Fruit fly (Drosophila melanogaster) whole organism, embryonic: ENCODE data around the gene caps.

Experiments used
- BtbVII ChIP-seq: fragments of 200-800 bp; sonication (Bioruptor generic); optimal IDR thresholded peaks from 3 replicates; lab custom pipeline; 2017; ENCODE audit warnings: missing biosample characterization, mild to moderate bottlenecking, missing genetic modification characterization
- CG10431 ChIP-seq: fragments of 200-800 bp; sonication (Bioruptor generic); optimal IDR thresholded peaks from 3 replicates; lab custom pipeline; 2018; ENCODE audit warnings: missing biosample characterization, mild to moderate bottlenecking, missing genetic modification characterization
- CG11085 ChIP-seq: fragments of 200-800 bp; sonication (Bioruptor generic); IDR thresholded peaks from 2 replicates; pipeline ENCODE4 v1.3.6; 2022; ENCODE audit warnings: missing biosample characterization, missing genetic modification characterization
- CG11093 ChIP-seq: fragments of 200-800 bp; sonication (Bioruptor generic); IDR thresholded peaks from 3 replicates; pipeline ENCODE4 v1.3.6; 2022; ENCODE audit warnings: missing biosample characterization, missing genetic modification characterization
- CG11723 ChIP-seq: fragments of 200-800 bp; sonication (Bioruptor generic); optimal IDR thresholded peaks from 2 replicates; lab custom pipeline; 2017; ENCODE audit warnings: missing biosample characterization, mild to moderate bottlenecking, missing genetic modification characterization
- CG12071 ChIP-seq: fragments of 200-800 bp; sonication (Bioruptor generic); optimal IDR thresholded peaks from 3 replicates; lab custom pipeline; 2018; ENCODE audit warnings: missing biosample characterization, mild to moderate bottlenecking, missing genetic modification characterization
- CG12155 ChIP-seq: fragments of 200-800 bp; sonication (Bioruptor generic); optimal IDR thresholded peaks from 3 replicates; lab custom pipeline; 2016; ENCODE audit warnings: missing biosample characterization, missing genetic modification characterization
- CG16779 ChIP-seq: fragments of 200-800 bp; sonication (Bioruptor generic); IDR thresholded peaks from 2 replicates; pipeline ENCODE4 v1.3.6; 2022; ENCODE audit warnings: missing biosample characterization, missing genetic modification characterization
- CG17568 ChIP-seq: fragments of 200-800 bp; sonication (Bioruptor generic); optimal IDR thresholded peaks from 2 replicates; lab custom pipeline; 2018; ENCODE audit warnings: missing biosample characterization, mild to moderate bottlenecking, missing genetic modification characterization, moderate library complexity
- CG17612 ChIP-seq: fragments of 200-800 bp; sonication (Bioruptor generic); IDR thresholded peaks from 2 replicates; pipeline ENCODE4 v1.3.6; 2022; ENCODE audit warnings: missing biosample characterization, missing genetic modification characterization
- CG17802 ChIP-seq: fragments of 200-800 bp; sonication (Bioruptor generic); optimal IDR thresholded peaks from 2 replicates; lab custom pipeline; 2018; ENCODE audit warnings: missing biosample characterization, mild to moderate bottlenecking, missing genetic modification characterization, moderate library complexity
- CG1792 ChIP-seq: fragments of 200-800 bp; sonication (Bioruptor generic); optimal IDR thresholded peaks from 2 replicates; lab custom pipeline; 2016; ENCODE audit warnings: missing biosample characterization, missing genetic modification characterization
- CG2120 ChIP-seq: fragments of 200-800 bp; sonication (Bioruptor generic); optimal IDR thresholded peaks from 3 replicates; lab custom pipeline; 2016; ENCODE audit warnings: missing biosample characterization, missing genetic modification characterization
- CG3281 ChIP-seq: fragments of 200-800 bp; sonication (Bioruptor generic); optimal IDR thresholded peaks from 3 replicates; lab custom pipeline; 2017; ENCODE audit warnings: missing biosample characterization, mild to moderate bottlenecking, missing genetic modification characterization
- CG4328 ChIP-seq: fragments of 200-800 bp; sonication (Bioruptor generic); optimal IDR thresholded peaks from 3 replicates; lab custom pipeline; 2017; ENCODE audit warnings: missing biosample characterization, missing genetic modification reagents, missing genetic modification characterization
- CG6765 ChIP-seq: fragments of 200-800 bp; sonication (Bioruptor generic); optimal IDR thresholded peaks from 3 replicates; lab custom pipeline; 2017; ENCODE audit warnings: missing biosample characterization, mild to moderate bottlenecking, missing genetic modification characterization
- CG8359 ChIP-seq: fragments of 200-800 bp; sonication (Bioruptor generic); optimal IDR thresholded peaks from 2 replicates; lab custom pipeline; 2017; ENCODE audit warnings: missing biosample characterization, mild to moderate bottlenecking, missing genetic modification characterization, borderline replicate concordance
- CG9727 ChIP-seq: fragments of 200-800 bp; sonication (Bioruptor generic); optimal IDR thresholded peaks from 3 replicates; lab custom pipeline; 2017; ENCODE audit warnings: missing biosample characterization, mild to moderate bottlenecking, missing genetic modification characterization
- CrebB ChIP-seq: fragments of 200-800 bp; sonication (Bioruptor generic); optimal IDR thresholded peaks from 3 replicates; lab custom pipeline; 2018; ENCODE audit warnings: missing biosample characterization, mild to moderate bottlenecking, missing genetic modification characterization
- Dip3 ChIP-seq: fragments of 200-800 bp; sonication (Bioruptor generic); optimal IDR thresholded peaks from 3 replicates; lab custom pipeline; 2016; ENCODE audit warnings: missing biosample characterization, missing genetic modification characterization
- Ets65A ChIP-seq: fragments of 200-800 bp; sonication (Bioruptor generic); peaks from one replicate; lab custom pipeline; 2016; ENCODE audit warnings: missing biosample characterization, missing genetic modification characterization
- Fer3 ChIP-seq: fragments of 200-800 bp; sonication (Bioruptor generic); optimal IDR thresholded peaks from 2 replicates; lab custom pipeline; 2018; ENCODE audit warnings: missing biosample characterization, mild to moderate bottlenecking, missing genetic modification characterization, moderate library complexity
- HLHmδ ChIP-seq: fragments of 200-800 bp; sonication (Bioruptor generic); optimal IDR thresholded peaks from 2 replicates; lab custom pipeline; 2018; ENCODE audit warnings: missing biosample characterization, mild to moderate bottlenecking, missing genetic modification characterization, moderate library complexity
- Hmr ChIP-seq: fragments of 200-800 bp; sonication (Bioruptor generic); optimal IDR thresholded peaks from 3 replicates; lab custom pipeline; 2017; ENCODE audit warnings: mild to moderate bottlenecking, missing biosample characterization, missing genetic modification reagents, missing genetic modification characterization
- MBD-R2 ChIP-seq: fragments of 200-800 bp; sonication (Bioruptor generic); IDR thresholded peaks from 2 replicates; pipeline ENCODE4 v1.3.6; 2022; ENCODE audit warnings: missing biosample characterization, missing genetic modification characterization
- MTF-1 ChIP-seq: fragments of 200-800 bp; sonication (Bioruptor generic); optimal IDR thresholded peaks from 2 replicates; lab custom pipeline; 2018; ENCODE audit warnings: missing biosample characterization, mild to moderate bottlenecking, missing genetic modification characterization, borderline replicate concordance
- Rfx ChIP-seq: fragments of 200-800 bp; sonication (Bioruptor generic); IDR thresholded peaks from 2 replicates; pipeline ENCODE4 v1.3.6; 2022; ENCODE audit warnings: missing biosample characterization, missing genetic modification characterization
- Sin3A ChIP-seq: fragments of >200 bp; optimal IDR thresholded peaks from 2 replicates; lab custom pipeline; 2018
- Sox102F ChIP-seq: fragments of 200-800 bp; sonication (Bioruptor generic); optimal IDR thresholded peaks from 2 replicates; lab custom pipeline; 2018; ENCODE audit warnings: missing biosample characterization, mild to moderate bottlenecking, missing genetic modification characterization, moderate library complexity
- Vsx1 ChIP-seq: fragments of 200-800 bp; sonication (Bioruptor generic); optimal IDR thresholded peaks from 2 replicates; lab custom pipeline; 2017; ENCODE audit warnings: missing biosample characterization, mild to moderate bottlenecking, missing genetic modification characterization, missing genetic modification reagents
- ase ChIP-seq: fragments of 200-800 bp; sonication (Bioruptor generic); IDR thresholded peaks from 3 replicates; pipeline ENCODE4 v1.3.6; 2022; ENCODE audit warnings: missing biosample characterization, missing genetic modification characterization
- bab2 ChIP-seq: fragments of 200-800 bp; sonication (Bioruptor generic); optimal IDR thresholded peaks from 2 replicates; lab custom pipeline; 2016; ENCODE audit warnings: missing biosample characterization, missing genetic modification characterization
- bcd ChIP-seq: fragments of 200-800 bp; sonication (Bioruptor generic); optimal IDR thresholded peaks from 2 replicates; lab custom pipeline; 2017; ENCODE audit warnings: missing biosample characterization, mild to moderate bottlenecking, missing genetic modification characterization
- bigmax ChIP-seq: fragments of 200-800 bp; sonication (Bioruptor generic); optimal IDR thresholded peaks from 2 replicates; lab custom pipeline; 2018; ENCODE audit warnings: missing biosample characterization, mild to moderate bottlenecking, missing genetic modification characterization
- caup ChIP-seq: fragments of 200-800 bp; sonication (Bioruptor generic); optimal IDR thresholded peaks from 3 replicates; lab custom pipeline; 2017; ENCODE audit warnings: missing biosample characterization, mild to moderate bottlenecking, missing genetic modification characterization, moderate library complexity; ENCODE audit not compliant: severe bottlenecking
- chinmo ChIP-seq: fragments of 200-800 bp; sonication (Bioruptor generic); IDR thresholded peaks from 4 replicates; pipeline ENCODE4 v1.3.6; 2022; ENCODE audit warnings: missing biosample characterization, missing genetic modification characterization; ENCODE audit not compliant: partially characterized antibody
- crol ChIP-seq: fragments of 200-800 bp; sonication (Bioruptor generic); IDR thresholded peaks from 2 replicates; pipeline ENCODE4 v1.3.6; 2022; ENCODE audit warnings: missing biosample characterization, missing genetic modification characterization
- ewg ChIP-seq: fragments of 200-800 bp; sonication (Bioruptor generic); optimal IDR thresholded peaks from 3 replicates; lab custom pipeline; 2017; ENCODE audit warnings: mild to moderate bottlenecking, missing biosample characterization, missing genetic modification reagents, missing genetic modification characterization
- fd3F ChIP-seq: fragments of 200-800 bp; sonication (Bioruptor generic); optimal IDR thresholded peaks from 2 replicates; lab custom pipeline; 2018; ENCODE audit warnings: missing biosample characterization, mild to moderate bottlenecking, missing genetic modification characterization, moderate library complexity
- fd64A ChIP-seq: fragments of 200-800 bp; sonication (Bioruptor generic); optimal IDR thresholded peaks from 3 replicates; lab custom pipeline; 2018; ENCODE audit warnings: missing biosample characterization, mild to moderate bottlenecking, missing genetic modification characterization
- her ChIP-seq: fragments of 200-800 bp; sonication (Bioruptor generic); optimal IDR thresholded peaks from 2 replicates; lab custom pipeline; 2016; ENCODE audit warnings: missing biosample characterization, missing genetic modification characterization
- ind ChIP-seq: fragments of 200-800 bp; sonication (Bioruptor generic); optimal IDR thresholded peaks from 3 replicates; lab custom pipeline; 2016; ENCODE audit warnings: missing biosample characterization, missing genetic modification characterization
- klu ChIP-seq: fragments of 200-800 bp; sonication (Bioruptor generic); IDR thresholded peaks from 2 replicates; pipeline ENCODE4 v1.3.6; 2022; ENCODE audit warnings: missing biosample characterization, missing genetic modification characterization
- lab ChIP-seq: fragments of 200-800 bp; sonication (Bioruptor generic); optimal IDR thresholded peaks from 3 replicates; lab custom pipeline; 2017; ENCODE audit warnings: missing biosample characterization, missing genetic modification characterization, mild to moderate bottlenecking, moderate library complexity, missing genetic modification reagents
- nau ChIP-seq: fragments of 200-800 bp; sonication (Bioruptor generic); optimal IDR thresholded peaks from 3 replicates; lab custom pipeline; 2017; ENCODE audit warnings: missing biosample characterization, mild to moderate bottlenecking, missing genetic modification characterization, missing genetic modification reagents
- nmo ChIP-seq: fragments of 200-800 bp; sonication (Bioruptor generic); optimal IDR thresholded peaks from 2 replicates; lab custom pipeline; 2018; ENCODE audit warnings: missing biosample characterization, mild to moderate bottlenecking, missing genetic modification characterization, moderate library complexity
- org-1 ChIP-seq: fragments of 200-800 bp; sonication (Bioruptor generic); optimal IDR thresholded peaks from 2 replicates; lab custom pipeline; 2017; ENCODE audit warnings: missing biosample characterization, missing genetic modification characterization
- schlank ChIP-seq: fragments of 200-800 bp; sonication (Bioruptor generic); optimal IDR thresholded peaks from 2 replicates; lab custom pipeline; 2018; ENCODE audit warnings: missing biosample characterization, mild to moderate bottlenecking, missing genetic modification characterization
- sob ChIP-seq: fragments of 200-800 bp; sonication (Bioruptor generic); IDR thresholded peaks from 2 replicates; pipeline ENCODE4 v1.3.6; 2022; ENCODE audit warnings: missing biosample characterization, missing genetic modification characterization
- stwl ChIP-seq: fragments of 200-800 bp; sonication (Bioruptor generic); optimal IDR thresholded peaks from 3 replicates; lab custom pipeline; 2018; ENCODE audit warnings: missing biosample characterization, mild to moderate bottlenecking, missing genetic modification characterization, moderate library complexity

The caps gene

dm6 chr3L:13236646-13237045 lies 8.2 kb downstream of the caps start (continued):
- TF ChIP-seq CG17802 (tag; lab: Kevin White, UChicago) (peak; percentile 35), Ets65A (GFP tag; lab: Kevin White, UChicago) (peak; percentile 69), bigmax (GFP tag; lab: Kevin White, UChicago) (no peak), ewg (GFP tag; lab: Kevin White, UChicago) (peak; percentile 3), CG9727 (GFP tag; lab: Kevin White, UChicago) (peak; percentile 36), ase (GFP tag; lab: Robert Waterston, UW) (0 out of 3 replicates have a peak, but pooled peaks have one; percentile 16), Vsx1 (GFP tag; lab: Kevin White, UChicago) (peak; percentile 49), CG12071 (GFP tag; lab: Kevin White, UChicago) (peak; percentile 54), CG11093 (GFP tag; lab: Robert Waterston, UW) (no peak), schlank (tag; lab: Kevin White, UChicago) (peak; percentile 85), BtbVII (peak; percentile 63), Dip3 (peak; percentile 34), CG11723 (peak; percentile 39), CG3281 (GFP tag; lab: Kevin White, UChicago) (peak; percentile 64), CG6765 (GFP tag; lab: Kevin White, UChicago) (peak; percentile 36), org-1 (GFP tag; lab: Kevin White, UChicago) (peak; percentile 31), her (no peak), sob (GFP tag; lab: Robert Waterston, UW) (peak; percentile 34; the same call in 1 of the 2 replicates), CrebB (peak; percentile 44), MBD-R2 (peak; percentile 15; the same call in 1 of the 2 replicates), CG12155 (no peak), crol (GFP tag; lab: Robert Waterston, UW) (peak; percentile 75), CG17612 (0 out of 2 replicates have a peak, but pooled peaks have one; percentile 7), stwl (no peak), Rfx (GFP tag; lab: Robert Waterston, UW) (peak; percentile 67), fd64A (GFP tag; lab: Kevin White, UChicago) (peak; percentile 20), HLHmδ (GFP tag; lab: Kevin White, UChicago) (no peak), ind (GFP tag; lab: Kevin White, UChicago) (no peak), fd3F (GFP tag; lab: Kevin White, UChicago) (peak; percentile 29), Sin3A (lab: Kevin White, UChicago) (no peak), MTF-1 (GFP tag; lab: Kevin White, UChicago) (peak; percentile 20), bcd (GFP tag; lab: Kevin White, UChicago) (peak; percentile 47), CG4328 (GFP tag; lab: Kevin White, UChicago) (no peak), CG16779 (GFP tag; lab: Robert Waterston, UW) (0 out of 2 replicates have a peak, but pooled peaks have one; percentile 3), lab (GFP tag; lab: Kevin White, UChicago) (peak; percentile 72), Hmr (GFP tag; lab: Kevin White, UChicago) (peak; percentile 77), CG11085 (GFP tag; lab: Robert Waterston, UW) (0 out of 2 replicates have a peak, but pooled peaks have one; percentile 25), CG10431 (no peak), bab2 (GFP tag; lab: Kevin White, UChicago) (peak; percentile 29), Sox102F (peak; percentile 7), caup (peak; percentile 80), nmo (GFP tag; lab: Kevin White, UChicago) (no peak), nau (GFP tag; lab: Kevin White, UChicago) (peak; percentile 45), Fer3 (peak; percentile 6), chinmo (no peak), CG8359 (GFP tag; lab: Kevin White, UChicago) (peak; percentile 41), CG1792 (peak; percentile 37), CG2120 (GFP tag; lab: Kevin White, UChicago) (peak; percentile 38), klu (no peak), CG17568 (GFP tag; lab: Kevin White, UChicago) (peak; percentile 53)
